Worm (Caenorhabditis elegans) whole organism, midembryonic: ENCODE measurements around the gene T19D12.2.

Source experiments
- T22C8.4 ChIP-seq: fragments of 200-800 bp; sonication (Bioruptor generic); IDR thresholded peaks from 2 replicates; pipeline ENCODE4 v1.3.6; 2022; ENCODE audit warnings: missing genetic modification characterization, missing compliant biosample characterization
- cog-1 ChIP-seq: sonication (generic microtip); optimal IDR thresholded peaks from 2 replicates; lab custom pipeline; 2016; ENCODE audit warnings: missing genetic modification characterization, missing compliant biosample characterization
- flt-1 ChIP-seq: fragments of 200-800 bp; sonication (Bioruptor generic); IDR thresholded peaks from 2 replicates; pipeline ENCODE4 v1.3.6; 2022; ENCODE audit warnings: missing genetic modification characterization, missing compliant biosample characterization
- ref-1 ChIP-seq: fragments of 200-800 bp; sonication (Bioruptor generic); conservative IDR thresholded peaks from 2 replicates; pipeline ENCODE4 v1.3.6; 2022; ENCODE audit warnings: missing genetic modification reagents, missing genetic modification characterization, missing compliant biosample characterization

DNA sequence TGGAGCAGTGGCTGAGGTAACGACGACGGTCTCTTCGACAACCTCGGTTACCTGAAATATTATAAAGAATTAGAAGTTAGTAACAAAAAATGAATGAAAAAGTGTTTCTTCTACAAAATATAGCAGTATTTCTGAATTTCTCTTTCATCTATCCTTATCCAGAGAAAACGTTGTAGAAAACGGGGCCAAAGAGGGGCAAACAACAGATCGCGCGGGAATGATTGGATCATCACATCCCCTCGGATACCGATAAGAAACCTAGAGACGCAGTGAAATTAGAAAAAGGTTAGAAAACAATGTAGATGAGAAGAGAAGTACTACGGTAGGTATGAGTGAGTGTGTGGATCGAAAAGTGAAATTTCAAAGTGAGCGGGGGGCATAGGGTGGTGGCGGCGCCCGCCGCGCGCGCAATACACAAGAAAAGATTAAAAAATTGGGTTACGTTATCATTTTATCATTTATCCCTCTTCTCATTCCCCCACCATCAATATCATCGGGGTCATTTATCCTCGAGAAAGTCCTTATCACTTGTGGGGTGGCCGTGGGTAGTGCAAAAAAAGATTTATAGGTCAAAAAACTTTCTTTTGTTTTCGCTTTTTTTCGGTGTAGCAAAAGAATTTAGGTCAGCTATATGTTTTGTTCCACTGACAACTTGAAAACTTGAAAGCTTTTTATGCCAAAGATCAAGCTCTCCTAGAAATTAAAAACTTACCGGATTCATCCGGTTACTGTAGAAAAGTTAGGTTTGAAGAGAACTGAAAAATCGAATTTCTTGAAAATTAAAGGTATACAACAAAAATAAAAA is 51.2 kb downstream of the T19D12.2 start, which contains the start of the genes dpy-10 and T14B4.19:
- no peak for TF ChIP-seq flt-1 (GFP tag; lab: Robert Waterston, UW)
- no peak for TF ChIP-seq T22C8.4 (GFP tag; lab: Robert Waterston, UW)
- TF ChIP-seq ref-1 (GFP tag; lab: Robert Waterston, UW) = no peak
- TF ChIP-seq cog-1 (tag; lab: Kevin White, UChicago) = no peak
